Worm (Caenorhabditis elegans): ENCODE results near the gene glrx-22.

Gene glrx-22

ce11 chrIV:8206314-8206713, 5.3 kb upstream of the glrx-22 start, which contains the start of gene svh-1:
Gene svh-1 (plus strand): TSS chrIV:8206614.
- TF ChIP-seq nhr-237 (tag; optimal IDR thresholded peaks at IDR 0.05) (no peak), bed-3 (GFP tag; optimal IDR thresholded peaks at IDR 0.05) (no peak), nhr-12 (tag; optimal IDR thresholded peaks at IDR 0.05) (no peak), lsy-2 (tag; optimal IDR thresholded peaks at IDR 0.05) (no peak), snpc-4 (tag; optimal IDR thresholded peaks at IDR 0.05) (no peak), zip-8 (tag; optimal IDR thresholded peaks at IDR 0.05) (no peak), pha-4 (tag; optimal IDR thresholded peaks at IDR 0.05) (no peak), unc-39 (tag; optimal IDR thresholded peaks at IDR 0.05) (no peak), mls-2 (tag; optimal IDR thresholded peaks at IDR 0.05) (no peak), mep-1 (tag; optimal IDR thresholded peaks at IDR 0.05) (no peak), ceh-43 (GFP tag; optimal IDR thresholded peaks at IDR 0.05) (no peak), drap-1 (GFP tag; optimal IDR thresholded peaks at IDR 0.05) (no peak), hlh-1 (tag; optimal IDR thresholded peaks at IDR 0.05) (no peak)

ce11 chrIV:8205272-8206098, 4.5 kb upstream of the glrx-22 start, which contains the start of gene hgrs-1:
Gene hgrs-1 (minus strand): TSS chrIV:8206048.
- TF ChIP-seq nhr-12 (tag; optimal IDR thresholded peaks at IDR 0.05): no peak
- no peak for TF ChIP-seq cnd-1 (tag; optimal IDR thresholded peaks at IDR 0.05)
- peak; percentile 3 for TF ChIP-seq mep-1 (tag; optimal IDR thresholded peaks at IDR 0.05)
- TF ChIP-seq ceh-43 (GFP tag; optimal IDR thresholded peaks at IDR 0.05): no peak
- TF ChIP-seq flh-1 (GFP tag; optimal IDR thresholded peaks at IDR 0.05): no peak
- no peak for TF ChIP-seq mls-2 (tag; optimal IDR thresholded peaks at IDR 0.05)
- TF ChIP-seq snpc-4 (tag; optimal IDR thresholded peaks at IDR 0.05): no peak

- TF ChIP-seq nhr-237 (tag; optimal IDR thresholded peaks at IDR 0.05) (no peak), pha-4 (tag; optimal IDR thresholded peaks at IDR 0.05) (no peak), bed-3 (GFP tag; optimal IDR thresholded peaks at IDR 0.05) (no peak), ham-2 (GFP tag; optimal IDR thresholded peaks at IDR 0.05) (no peak), mep-1 (tag; optimal IDR thresholded peaks at IDR 0.05) (no peak), ceh-39 (tag; optimal IDR thresholded peaks at IDR 0.05) (no peak), cnd-1 (tag; optimal IDR thresholded peaks at IDR 0.05) (no peak), lin-13 (tag; optimal IDR thresholded peaks at IDR 0.05) (no peak), nhr-12 (tag; optimal IDR thresholded peaks at IDR 0.05) (no peak), ztf-11 (tag; optimal IDR thresholded peaks at IDR 0.05) (no peak), ceh-43 (GFP tag; optimal IDR thresholded peaks at IDR 0.05) (no peak), unc-62 (GFP tag; optimal IDR thresholded peaks at IDR 0.05) (no peak)
Observed at ce11 chrIV:8203555-8203954, 2.5 kb upstream of the glrx-22 start.

- no peak for TF ChIP-seq nhr-237 (tag; optimal IDR thresholded peaks at IDR 0.05)
Observed at ce11 chrIV:8199824-8200223, 1.2 kb downstream of the glrx-22 start.

ce11 chrIV:8199274-8199673, 1.8 kb downstream of the glrx-22 start:
- no peak for TF ChIP-seq unc-120 (tag; optimal IDR thresholded peaks at IDR 0.05; ENCODE audit: poor library complexity, severe bottlenecking)
- TF ChIP-seq blmp-1 (tag; optimal IDR thresholded peaks at IDR 0.05): no peak
- no peak for TF ChIP-seq unc-62 (GFP tag; optimal IDR thresholded peaks at IDR 0.05)
- no peak for TF ChIP-seq unc-39 (tag; optimal IDR thresholded peaks at IDR 0.05)
- no peak for TF ChIP-seq nhr-237 (tag; optimal IDR thresholded peaks at IDR 0.05)
- TF ChIP-seq pha-4 (tag; optimal IDR thresholded peaks at IDR 0.05): no peak
- no peak for TF ChIP-seq snpc-4 (tag; optimal IDR thresholded peaks at IDR 0.05)
- no peak for TF ChIP-seq lin-32 (GFP tag; optimal IDR thresholded peaks at IDR 0.05)
- no peak for TF ChIP-seq ztf-11 (tag; optimal IDR thresholded peaks at IDR 0.05)
- TF ChIP-seq drap-1 (GFP tag; optimal IDR thresholded peaks at IDR 0.05): no peak
- TF ChIP-seq sem-2 (GFP tag; optimal IDR thresholded peaks at IDR 0.05): no peak
- TF ChIP-seq sptf-1 (tag; optimal IDR thresholded peaks at IDR 0.05): no peak
- no peak for TF ChIP-seq ceh-39 (tag; optimal IDR thresholded peaks at IDR 0.05)

ce11 chrIV:8198851-8199250, 2.2 kb downstream of the glrx-22 start, which contains the start of gene wsp-1:
Gene wsp-1 (minus strand): TSS chrIV:8198951.
- no peak for TF ChIP-seq ham-2 (GFP tag; optimal IDR thresholded peaks at IDR 0.05)
- TF ChIP-seq unc-62 (GFP tag; optimal IDR thresholded peaks at IDR 0.05): no peak
- TF ChIP-seq cnd-1 (tag; optimal IDR thresholded peaks at IDR 0.05): no peak
- TF ChIP-seq bed-3 (GFP tag; optimal IDR thresholded peaks at IDR 0.05): no peak
- TF ChIP-seq nhr-28 (tag; optimal IDR thresholded peaks at IDR 0.05): no peak
- TF ChIP-seq nhr-237 (tag; optimal IDR thresholded peaks at IDR 0.05): no peak
- TF ChIP-seq nhr-76 (tag; optimal IDR thresholded peaks at IDR 0.05): no peak
- no peak for TF ChIP-seq drap-1 (GFP tag; optimal IDR thresholded peaks at IDR 0.05)
- no peak for TF ChIP-seq sem-2 (GFP tag; optimal IDR thresholded peaks at IDR 0.05)
- no peak for TF ChIP-seq blmp-1 (tag; optimal IDR thresholded peaks at IDR 0.05)
- TF ChIP-seq mls-2 (tag; optimal IDR thresholded peaks at IDR 0.05): no peak
- TF ChIP-seq ces-1 (GFP tag; optimal IDR thresholded peaks at IDR 0.05): no peak
- TF ChIP-seq unc-120 (tag; optimal IDR thresholded peaks at IDR 0.05; ENCODE audit: poor library complexity, severe bottlenecking): no peak
- TF ChIP-seq unc-39 (tag; optimal IDR thresholded peaks at IDR 0.05): no peak
- no peak for TF ChIP-seq nhr-12 (tag; optimal IDR thresholded peaks at IDR 0.05)
- no peak for TF ChIP-seq mep-1 (tag; optimal IDR thresholded peaks at IDR 0.05)
- no peak for TF ChIP-seq lin-32 (GFP tag; optimal IDR thresholded peaks at IDR 0.05)
- no peak for TF ChIP-seq M03D4.4 (tag; optimal IDR thresholded peaks at IDR 0.05)

Data from whole organism, mixed stage, embryonic.